Worm (Caenorhabditis elegans) whole organism, L4/young adult: ENCODE measurements around the gene vap-1.

ENCODE experiments used
- W03F9.2 ChIP-seq: fragments of 150-350 bp; optimal IDR thresholded peaks from 2 replicates; lab custom pipeline; 2014; ENCODE audit warnings: missing biosample characterization, missing genetic modification characterization
- dao-5 ChIP-seq: sonication (generic microtip); optimal IDR thresholded peaks from 2 replicates; lab custom pipeline; 2016; ENCODE audit warnings: missing genotype, missing genetic modification characterization, moderate library complexity, missing compliant biosample characterization
- him-1 ChIP-seq: sonication (generic microtip); optimal IDR thresholded peaks from 2 replicates; lab custom pipeline; 2016; ENCODE audit warnings: missing genotype, missing genetic modification reagents, missing genetic modification characterization, missing compliant biosample characterization

DNA sequence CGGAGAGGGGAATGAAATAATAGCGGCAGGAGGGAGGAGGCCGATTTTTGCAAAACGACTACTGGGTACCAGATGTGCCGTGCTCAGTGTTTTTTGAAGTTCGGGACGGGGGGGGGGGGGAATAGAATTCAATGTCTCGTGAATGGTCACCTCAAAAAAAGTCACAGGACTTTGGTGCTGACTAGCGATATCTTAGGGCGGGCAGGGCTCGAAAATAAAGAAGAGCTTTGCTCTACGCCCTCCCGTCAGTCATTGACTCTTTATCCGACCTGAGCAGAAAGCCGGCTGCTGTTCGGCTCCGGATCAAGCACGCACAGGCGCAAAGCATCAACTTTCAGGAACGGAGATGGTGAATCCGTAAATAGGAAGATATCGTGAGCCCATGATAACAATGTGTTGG lies 5.8 kb downstream of the vap-1 start:
- no peak for TF ChIP-seq him-1 (tag; lab: Kevin White, UChicago)
- no peak for TF ChIP-seq W03F9.2
- TF ChIP-seq dao-5 (tag; lab: Kevin White, UChicago), result no peak
